Fruit fly (Drosophila melanogaster): ENCODE data around the gene Spn28F.

DNA sequence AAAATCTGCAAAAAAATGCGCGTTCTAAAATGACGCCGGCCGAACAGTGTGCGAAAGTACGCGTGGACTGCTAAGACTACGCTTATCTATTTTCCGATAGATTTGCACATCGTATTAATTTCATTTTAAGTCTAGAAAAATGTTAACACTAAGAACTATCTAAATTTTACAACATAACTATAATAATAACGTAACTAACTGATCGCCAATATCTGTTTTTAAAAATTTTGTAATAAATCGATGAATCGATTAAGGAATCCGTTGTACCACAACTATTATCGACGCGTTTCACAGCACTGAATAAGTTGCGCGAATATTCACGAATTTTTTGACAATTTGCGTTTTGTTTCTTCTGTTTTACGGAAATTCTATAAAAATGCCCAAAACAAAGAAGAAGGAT lies 30.5 kb downstream of the Spn28F start, which contains the start of gene Ssb-c31a:
- TF ChIP-seq usp (GFP tag; optimal IDR thresholded peaks at IDR 0.05) (no peak), CG8478 (optimal IDR thresholded peaks at IDR 0.05) (no peak), EcR (GFP tag; optimal IDR thresholded peaks at IDR 0.05) (no peak), psq (optimal IDR thresholded peaks at IDR 0.05) (no peak)
